Fruit fly (Drosophila melanogaster) whole organism, embryonic: ENCODE data around the gene Hrb98DE.

Experiments
- CG10565 ChIP-seq: fragments of 200-800 bp; sonication (Bioruptor generic); optimal IDR thresholded peaks from 3 replicates; lab custom pipeline; 2016; ENCODE audit warnings: missing biosample characterization, mild to moderate bottlenecking, missing genetic modification characterization
- CG11398 ChIP-seq: fragments of 200-800 bp; sonication (Bioruptor generic); optimal IDR thresholded peaks from 2 replicates; lab custom pipeline; 2016; ENCODE audit warnings: missing biosample characterization, missing genetic modification characterization
- CG12219 ChIP-seq: fragments of 200-800 bp; sonication (Bioruptor generic); optimal IDR thresholded peaks from 3 replicates; lab custom pipeline; 2018; ENCODE audit warnings: missing biosample characterization, mild to moderate bottlenecking, missing genetic modification characterization
- CG12236 ChIP-seq: fragments of 200-800 bp; sonication (Bioruptor generic); optimal IDR thresholded peaks from 2 replicates; lab custom pipeline; 2016; ENCODE audit warnings: missing biosample characterization, missing genetic modification characterization
- CG13424 ChIP-seq: fragments of 200-800 bp; sonication (Bioruptor generic); optimal IDR thresholded peaks from 2 replicates; lab custom pipeline; 2019; ENCODE audit warnings: missing biosample characterization, mild to moderate bottlenecking, missing genetic modification characterization, moderate library complexity
- CG14050 ChIP-seq: fragments of 200-800 bp; sonication (Bioruptor generic); IDR thresholded peaks from 3 replicates; pipeline ENCODE4 v1.3.6; 2022; ENCODE audit warnings: missing biosample characterization, missing genetic modification characterization
- CG14860 ChIP-seq: fragments of 200-800 bp; sonication (Bioruptor generic); IDR thresholded peaks from 3 replicates; pipeline ENCODE4 v1.3.6; 2022; ENCODE audit warnings: missing biosample characterization, missing genetic modification characterization; ENCODE audit not compliant: partially characterized antibody
- CG15601 ChIP-seq: fragments of 200-800 bp; sonication (Bioruptor generic); optimal IDR thresholded peaks from 3 replicates; lab custom pipeline; 2019; ENCODE audit warnings: missing biosample characterization, mild to moderate bottlenecking, missing genetic modification characterization, moderate library complexity
- CG17361 ChIP-seq: fragments of 200-800 bp; sonication (Bioruptor generic); IDR thresholded peaks from 3 replicates; pipeline ENCODE4 v1.3.6; 2022; ENCODE audit warnings: missing biosample characterization, missing genetic modification characterization
- CG17612 ChIP-seq: fragments of 200-800 bp; sonication (Bioruptor generic); IDR thresholded peaks from 2 replicates; pipeline ENCODE4 v1.3.6; 2022; ENCODE audit warnings: missing biosample characterization, missing genetic modification characterization
- CG1792 ChIP-seq: fragments of 200-800 bp; sonication (Bioruptor generic); optimal IDR thresholded peaks from 2 replicates; lab custom pipeline; 2016; ENCODE audit warnings: missing biosample characterization, missing genetic modification characterization
- CG18262 ChIP-seq: fragments of 200-800 bp; optimal IDR thresholded peaks from 3 replicates; lab custom pipeline; 2019; ENCODE audit warnings: missing biosample characterization, mild to moderate bottlenecking, missing genetic modification characterization, moderate library complexity
- CG2199 ChIP-seq: fragments of 200-800 bp; sonication (Bioruptor generic); IDR thresholded peaks from 3 replicates; pipeline ENCODE4 v1.3.6; 2022; ENCODE audit warnings: missing biosample characterization, missing genetic modification characterization
- CG32772 ChIP-seq: fragments of 200-800 bp; sonication (Bioruptor generic); IDR thresholded peaks from 2 replicates; pipeline ENCODE4 v1.3.6; 2022; ENCODE audit warnings: missing biosample characterization, missing genetic modification characterization
- CG33557 ChIP-seq: fragments of 200-800 bp; sonication (Bioruptor generic); optimal IDR thresholded peaks from 2 replicates; lab custom pipeline; 2019; ENCODE audit warnings: missing biosample characterization, mild to moderate bottlenecking, missing genetic modification characterization, moderate library complexity
- CG5245 ChIP-seq: fragments of 200-800 bp; sonication (Bioruptor generic); optimal IDR thresholded peaks from 3 replicates; lab custom pipeline; 2016; ENCODE audit warnings: missing biosample characterization, missing genetic modification characterization
- CG5953 ChIP-seq: fragments of 200-800 bp; sonication (Bioruptor generic); IDR thresholded peaks from 2 replicates; pipeline ENCODE4 v1.3.6; 2022; ENCODE audit warnings: missing biosample characterization, missing genetic modification characterization
- CG7357 ChIP-seq: fragments of 200-800 bp; sonication (Bioruptor generic); IDR thresholded peaks from 3 replicates; pipeline ENCODE4 v1.3.6; 2022; ENCODE audit warnings: missing biosample characterization, missing genetic modification characterization
- CG8478 ChIP-seq: fragments of >200 bp; optimal IDR thresholded peaks from 2 replicates; lab custom pipeline; 2018
- CG8924 ChIP-seq: fragments of 200-800 bp; optimal IDR thresholded peaks from 3 replicates; lab custom pipeline; 2019; ENCODE audit warnings: missing biosample characterization, mild to moderate bottlenecking, missing genetic modification characterization, moderate library complexity
- CG9215 ChIP-seq: fragments of 200-800 bp; sonication (Bioruptor generic); IDR thresholded peaks from 2 replicates; pipeline ENCODE4 v1.3.6; 2022; ENCODE audit warnings: missing biosample characterization, missing genetic modification characterization
- CTCF ChIP-seq: fragments of 200-800 bp; sonication (Bioruptor generic); optimal IDR thresholded peaks from 2 replicates; lab custom pipeline; 2017; ENCODE audit warnings: missing biosample characterization, mild to moderate bottlenecking, missing genetic modification characterization, moderate library complexity
- D ChIP-seq, 2 experiments: fragments of 200-800 bp in 1 of 2; fragments of >200 bp in 1 of 2; sonication (Bioruptor generic) in 1 of 2; optimal IDR thresholded peaks; 2 replicates in 1 of 2; 3 replicates in 1 of 2; lab custom pipeline; 2017; ENCODE audit warnings: mild to moderate bottlenecking in 1 of 2, missing biosample characterization in 1 of 2, missing genetic modification characterization in 1 of 2, missing genetic modification reagents in 1 of 2
- D19B ChIP-seq: fragments of 200-800 bp; sonication (Bioruptor generic); optimal IDR thresholded peaks from 2 replicates; lab custom pipeline; 2017; ENCODE audit warnings: missing biosample characterization, mild to moderate bottlenecking, missing genetic modification characterization
- Drgx ChIP-seq: fragments of 200-800 bp; sonication (Bioruptor generic); IDR thresholded peaks from 2 replicates; pipeline ENCODE4 v1.3.6; 2022; ENCODE audit warnings: missing biosample characterization, missing genetic modification characterization
- H15 ChIP-seq: fragments of 200-800 bp; sonication (Bioruptor generic); IDR thresholded peaks from 3 replicates; pipeline ENCODE4 v1.3.6; 2022; ENCODE audit warnings: missing biosample characterization, missing genetic modification characterization
- HLH3B ChIP-seq: fragments of 200-800 bp; sonication (Bioruptor generic); IDR thresholded peaks from 2 replicates; pipeline ENCODE4 v1.3.6; 2022; ENCODE audit warnings: missing biosample characterization, missing genetic modification characterization
- HmgD ChIP-seq: fragments of 200-800 bp; sonication (Bioruptor generic); optimal IDR thresholded peaks from 3 replicates; lab custom pipeline; 2016; ENCODE audit warnings: missing biosample characterization, missing genetic modification characterization
- MTF-1 ChIP-seq: fragments of 200-800 bp; sonication (Bioruptor generic); optimal IDR thresholded peaks from 2 replicates; lab custom pipeline; 2018; ENCODE audit warnings: missing biosample characterization, mild to moderate bottlenecking, missing genetic modification characterization, borderline replicate concordance
- Myb ChIP-seq: fragments of 200-800 bp; sonication (Bioruptor generic); optimal IDR thresholded peaks from 2 replicates; lab custom pipeline; 2016; ENCODE audit warnings: missing biosample characterization, missing genetic modification characterization
- Side ChIP-seq: fragments of 200-800 bp; sonication (Bioruptor generic); optimal IDR thresholded peaks from 2 replicates; lab custom pipeline; 2016; ENCODE audit warnings: missing biosample characterization, missing genetic modification characterization
- Sox100B ChIP-seq: fragments of 200-800 bp; sonication (Bioruptor generic); optimal IDR thresholded peaks from 3 replicates; lab custom pipeline; 2018; ENCODE audit warnings: missing biosample characterization, mild to moderate bottlenecking, missing genetic modification characterization
- Trl ChIP-seq, 3 experiments: fragments of >200 bp in 2 of 3; fragments of 200-800 bp in 1 of 3; sonication (Bioruptor generic) in 1 of 3; optimal IDR thresholded peaks; 2 replicates in 1 of 3; 3 replicates in 2 of 3; lab custom pipeline; 2016 to 2017; ENCODE audit warnings: missing biosample characterization in 1 of 3, missing genetic modification characterization in 1 of 3
- Vsx1 ChIP-seq: fragments of 200-800 bp; sonication (Bioruptor generic); optimal IDR thresholded peaks from 2 replicates; lab custom pipeline; 2017; ENCODE audit warnings: missing biosample characterization, mild to moderate bottlenecking, missing genetic modification characterization, missing genetic modification reagents
- bowl ChIP-seq: fragments of 200-800 bp; sonication (Bioruptor generic); IDR thresholded peaks from 2 replicates; pipeline ENCODE4 v1.3.6; 2022; ENCODE audit warnings: missing biosample characterization, missing genetic modification characterization
- cad ChIP-seq: fragments of >200 bp; optimal IDR thresholded peaks from 2 replicates; lab custom pipeline; 2017; ENCODE audit warnings: missing biosample characterization, missing genetic modification characterization
- dmrt99B ChIP-seq: fragments of 200-800 bp; sonication (Bioruptor generic); optimal IDR thresholded peaks from 2 replicates; lab custom pipeline; 2018; ENCODE audit warnings: missing biosample characterization, mild to moderate bottlenecking, missing genetic modification characterization, moderate library complexity
- ems ChIP-seq: fragments of 200-800 bp; sonication (Bioruptor generic); optimal IDR thresholded peaks from 3 replicates; lab custom pipeline; 2016; ENCODE audit warnings: missing biosample characterization, missing genetic modification characterization
- en ChIP-seq: fragments of 200-800 bp; sonication (Bioruptor generic); optimal IDR thresholded peaks from 2 replicates; lab custom pipeline; 2016; ENCODE audit warnings: missing biosample characterization, missing genetic modification characterization
- fru ChIP-seq: fragments of >200 bp; optimal IDR thresholded peaks from 2 replicates; lab custom pipeline; 2017
- gcm ChIP-seq: fragments of 200-800 bp; sonication (Bioruptor generic); optimal IDR thresholded peaks from 2 replicates; lab custom pipeline; 2019; ENCODE audit warnings: missing biosample characterization, mild to moderate bottlenecking, missing genetic modification characterization, moderate library complexity
- hkb ChIP-seq, 2 experiments: fragments of 200-800 bp in 1 of 2; fragments of >200 bp in 1 of 2; sonication (Bioruptor generic) in 1 of 2; IDR thresholded peaks in 1 of 2; optimal IDR thresholded peaks in 1 of 2; 2 replicates each; pipeline versions ENCODE4 v1.3.6 to Lab custom; 2017 to 2022; ENCODE audit warnings: missing biosample characterization in 1 of 2, missing genetic modification characterization in 1 of 2
- onecut ChIP-seq: fragments of 200-800 bp; sonication (Bioruptor generic); IDR thresholded peaks from 2 replicates; pipeline ENCODE4 v1.3.6; 2022; ENCODE audit warnings: missing biosample characterization, missing genetic modification characterization
- org-1 ChIP-seq: fragments of 200-800 bp; sonication (Bioruptor generic); optimal IDR thresholded peaks from 2 replicates; lab custom pipeline; 2017; ENCODE audit warnings: missing biosample characterization, missing genetic modification characterization
- sima ChIP-seq: fragments of 200-800 bp; sonication (Bioruptor generic); optimal IDR thresholded peaks from 2 replicates; lab custom pipeline; 2016; ENCODE audit warnings: missing biosample characterization, missing genetic modification characterization
- sug ChIP-seq: fragments of 200-800 bp; optimal IDR thresholded peaks from 2 replicates; lab custom pipeline; 2019; ENCODE audit warnings: missing biosample characterization, mild to moderate bottlenecking, missing genetic modification characterization, moderate library complexity
- tin ChIP-seq: fragments of 200-800 bp; sonication (Bioruptor generic); optimal IDR thresholded peaks from 3 replicates; lab custom pipeline; 2016; ENCODE audit warnings: missing biosample characterization, missing genetic modification characterization
- tx ChIP-seq: fragments of 200-800 bp; sonication (Bioruptor generic); optimal IDR thresholded peaks from 2 replicates; lab custom pipeline; 2016; ENCODE audit warnings: missing biosample characterization, missing genetic modification characterization
- vvl ChIP-seq: fragments of 200-800 bp; sonication (Bioruptor generic); IDR thresholded peaks from 2 replicates; pipeline ENCODE4 v1.3.6; 2022; ENCODE audit warnings: missing biosample characterization, missing genetic modification characterization

Gene Hrb98DE

DNA sequence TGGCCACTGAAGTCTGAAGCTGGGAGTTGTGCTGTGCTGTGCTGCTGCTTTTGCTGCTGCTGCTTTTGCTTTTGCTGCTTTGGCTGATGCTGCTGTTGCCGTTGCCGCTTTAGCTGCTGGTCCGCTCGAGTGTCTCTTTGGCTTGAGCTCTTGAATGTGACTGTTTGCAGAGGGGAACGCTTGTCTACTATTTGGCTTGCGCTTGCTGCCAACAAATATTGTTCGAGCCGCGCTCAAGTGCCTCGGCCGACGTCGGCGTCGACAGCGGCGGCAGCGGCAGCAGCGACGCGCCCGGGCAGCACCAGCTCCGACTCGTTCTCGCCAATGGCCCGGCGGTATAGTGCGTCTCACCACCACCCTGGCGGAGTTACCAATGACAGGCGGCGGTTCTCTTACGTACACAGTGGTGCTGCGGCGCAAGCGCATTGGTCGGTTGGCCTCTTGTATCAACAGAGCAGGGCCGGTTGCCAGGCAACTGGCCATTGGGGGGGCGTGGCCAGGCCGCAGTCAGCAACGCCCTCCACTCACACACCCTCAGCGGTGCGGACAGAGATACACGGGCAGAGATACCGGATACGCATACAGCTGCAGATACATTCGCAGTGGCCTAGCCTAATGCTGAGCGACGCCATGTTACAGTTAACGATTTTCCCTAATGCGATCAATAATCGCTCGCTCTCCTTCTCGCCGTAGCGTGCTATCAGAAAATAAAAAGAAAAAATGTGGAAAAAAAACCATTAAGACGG is 14.4 kb upstream of the Hrb98DE start, which contains the start of gene fkh (continued):
- TF ChIP-seq CG17361 (GFP tag; lab: Robert Waterston, UW) (peak; percentile 50; the same call in 2 of the 3 replicates), CG1792 (GFP tag; lab: Kevin White, UChicago) (peak; percentile 96), CG2199 (GFP tag; lab: Robert Waterston, UW) (0 out of 3 replicates have a peak, but pooled peaks have one; percentile 33), CG33557 (GFP tag; lab: Kevin White, UChicago) (peak; percentile 93), vvl (GFP tag; lab: Robert Waterston, UW) (peak; percentile 84), org-1 (GFP tag; lab: Kevin White, UChicago) (peak; percentile 97), gcm (GFP tag; lab: Kevin White, UChicago) (peak; percentile 90), Myb (GFP tag; lab: Kevin White, UChicago) (peak; percentile 77), CG12219 (GFP tag; lab: Kevin White, UChicago) (peak; percentile 85), bowl (no peak), D19B (GFP tag; lab: Kevin White, UChicago) (peak; percentile 78), CG11398 (GFP tag; lab: Kevin White, UChicago) (peak; percentile 92), onecut (GFP tag; lab: Robert Waterston, UW) (peak; percentile 93), tx (GFP tag; lab: Kevin White, UChicago) (peak; percentile 78), CTCF (GFP tag; lab: Kevin White, UChicago) (peak; percentile 52), CG32772 (GFP tag; lab: Robert Waterston, UW) (no peak), CG9215 (GFP tag; lab: Robert Waterston, UW) (peak; percentile 18; the same call in 1 of the 2 replicates), sug (peak; percentile 75), tin (GFP tag; lab: Kevin White, UChicago) (peak; percentile 59), Drgx (GFP tag; lab: Robert Waterston, UW) (peak; percentile 70), ems (peak; percentile 66), fru (lab: Kevin White, UChicago) (no peak), CG8924 (peak; percentile 57), sima (GFP tag; lab: Kevin White, UChicago) (peak; percentile 58), CG17612 (peak; percentile 15; the same call in 1 of the 2 replicates), CG14860 (GFP tag; lab: Robert Waterston, UW) (no peak), dmrt99B (tag; lab: Kevin White, UChicago) (peak; percentile 79), H15 (GFP tag; lab: Robert Waterston, UW) (no peak), CG7357 (GFP tag; lab: Robert Waterston, UW) (0 out of 3 replicates have a peak, but pooled peaks have one; percentile 54), CG10565 (peak; percentile 65), CG12236 (GFP tag; lab: Kevin White, UChicago) (peak; percentile 92), CG13424 (tag; lab: Kevin White, UChicago) (peak; percentile 79), CG5953 (GFP tag; lab: Robert Waterston, UW) (peak; percentile 75), Side (GFP tag; lab: Kevin White, UChicago) (peak; percentile 97), CG15601 (tag; lab: Kevin White, UChicago) (peak; percentile 91), en (peak; percentile 73), CG14050 (GFP tag; lab: Robert Waterston, UW) (peak; percentile 71), D (optimal IDR thresholded peaks at IDR 0.05; lab: Kevin White, UChicago) (no peak), D (GFP tag; optimal IDR thresholded peaks at IDR 0.05; lab: Kevin White, UChicago) (peak; percentile 96), CG18262 (tag; lab: Kevin White, UChicago) (peak; percentile 63), Sox100B (GFP tag; lab: Kevin White, UChicago) (peak; percentile 95), hkb (optimal IDR thresholded peaks at IDR 0.05; lab: Kevin White, UChicago) (no peak), hkb (GFP tag; IDR thresholded peaks at IDR 0.05; lab: Robert Waterston, UW) (peak; percentile 96), Trl (optimal IDR thresholded peaks at IDR 0.05; lab: Kevin White, UChicago) (peak in 1 of 2 experiments; percentile 38), Trl (GFP tag; optimal IDR thresholded peaks at IDR 0.05; lab: Kevin White, UChicago) (peak; percentile 94), CG5245 (GFP tag; lab: Kevin White, UChicago) (peak; percentile 64), HLH3B (peak; percentile 69; the same call in 1 of the 2 replicates), MTF-1 (GFP tag; lab: Kevin White, UChicago) (peak; percentile 96), cad (no peak), CG8478 (peak; percentile 85), HmgD (peak; percentile 60), Vsx1 (GFP tag; lab: Kevin White, UChicago) (peak; percentile 97)
